Worm (Caenorhabditis elegans) whole organism, young adult: ENCODE measurements around the gene Y57A10A.5.

Experiments used
- B0035.1 ChIP-seq: sonication (generic microtip); optimal IDR thresholded peaks from 2 replicates; lab custom pipeline; 2016; ENCODE audit warnings: missing genetic modification characterization, mild to moderate bottlenecking, missing compliant biosample characterization, missing genotype, missing genetic modification reagents
- B0336.3 ChIP-seq: fragments of 200-800 bp; sonication (Bioruptor generic); IDR thresholded peaks from 2 replicates; pipeline ENCODE4 v1.3.6; 2022; ENCODE audit warnings: missing genetic modification characterization, missing compliant biosample characterization
- C06A6.2 ChIP-seq: fragments of 200-800 bp; sonication (Bioruptor generic); conservative IDR thresholded peaks from 2 replicates; pipeline ENCODE4 v1.3.6; 2022; ENCODE audit warnings: missing genetic modification characterization, missing compliant biosample characterization
- C17E4.6 ChIP-seq: fragments of 200-800 bp; sonication (Bioruptor generic); IDR thresholded peaks from 2 replicates; pipeline ENCODE4 v1.3.6; 2022; ENCODE audit warnings: missing genetic modification reagents, missing genetic modification characterization, missing compliant biosample characterization
- D2030.7 ChIP-seq: fragments of 200-800 bp; sonication (Bioruptor generic); IDR thresholded peaks from 2 replicates; pipeline ENCODE4 v1.3.6; 2022; ENCODE audit warnings: missing genetic modification reagents, missing genetic modification characterization, missing compliant biosample characterization
- F49E8.2 ChIP-seq: sonication (generic microtip); optimal IDR thresholded peaks from 3 replicates; lab custom pipeline; 2017; ENCODE audit warnings: missing genetic modification characterization, mild to moderate bottlenecking, missing compliant biosample characterization, antibody characterized with exemption, moderate library complexity; ENCODE audit not compliant: insufficient read depth
- F55B11.4 ChIP-seq: sonication (generic microtip); optimal IDR thresholded peaks from 2 replicates; lab custom pipeline; 2016; ENCODE audit warnings: missing compliant biosample characterization, missing genetic modification characterization, borderline replicate concordance; ENCODE audit not compliant: insufficient read depth
- T07F8.4 ChIP-seq: sonication (generic microtip); optimal IDR thresholded peaks from 2 replicates; lab custom pipeline; 2016; ENCODE audit warnings: mild to moderate bottlenecking, missing genetic modification characterization, moderate library complexity, missing compliant biosample characterization
- Y79H2A.3 ChIP-seq: fragments of 200-800 bp; sonication (Bioruptor generic); conservative IDR thresholded peaks from 2 replicates; pipeline ENCODE4 v1.3.6; 2022; ENCODE audit warnings: missing genetic modification reagents, missing genetic modification characterization, missing compliant biosample characterization
- ama-1 ChIP-seq, 3 experiments: fragments of 150-350 bp in 1 of 3; sonication (generic microtip) in 2 of 3; optimal IDR thresholded peaks; 2 replicates each; lab custom pipeline; 2014 to 2018; ENCODE audit warnings: missing biosample characterization in 2 of 3, missing genetic modification characterization in 2 of 3, missing genetic modification reagents in 2 of 3
- atf-7 ChIP-seq: sonication (generic microtip); optimal IDR thresholded peaks from 2 replicates; lab custom pipeline; 2017; ENCODE audit warnings: mild to moderate bottlenecking, missing genetic modification characterization, missing compliant biosample characterization
- attf-3 ChIP-seq: fragments of 200-800 bp; sonication (Bioruptor generic); conservative IDR thresholded peaks from 2 replicates; pipeline ENCODE4 v1.3.6; 2022; ENCODE audit warnings: missing genetic modification reagents, missing genetic modification characterization, missing compliant biosample characterization
- cebp-1 ChIP-seq, 2 experiments: fragments of 200-800 bp in 1 of 2; sonication (Bioruptor generic) in 1 of 2; sonication (generic microtip) in 1 of 2; IDR thresholded peaks in 1 of 2; optimal IDR thresholded peaks in 1 of 2; 2 replicates each; pipeline versions ENCODE4 v1.3.6 to Lab custom; 2017 to 2022; ENCODE audit warnings: missing compliant biosample characterization in 2 of 2, missing genetic modification characterization in 2 of 2, mild to moderate bottlenecking in 1 of 2, missing genetic modification reagents in 1 of 2, moderate library complexity in 1 of 2
- ceh-79 ChIP-seq: sonication (generic microtip); optimal IDR thresholded peaks from 2 replicates; lab custom pipeline; 2017; ENCODE audit warnings: mild to moderate bottlenecking, missing genetic modification characterization, missing compliant biosample characterization
- chd-7 ChIP-seq: sonication (generic microtip); optimal IDR thresholded peaks from 2 replicates; lab custom pipeline; 2016; ENCODE audit warnings: mild to moderate bottlenecking, missing genetic modification characterization, moderate library complexity, missing compliant biosample characterization
- efl-1 ChIP-seq: fragments of 150-350 bp; optimal IDR thresholded peaks from 2 replicates; lab custom pipeline; 2014; ENCODE audit warnings: missing biosample characterization, missing genetic modification reagents, missing genetic modification characterization
- egrh-3 ChIP-seq: fragments of 200-800 bp; sonication (Bioruptor generic); IDR thresholded peaks from 2 replicates; pipeline ENCODE4 v1.3.6; 2022; ENCODE audit warnings: missing genetic modification reagents, missing genetic modification characterization, missing compliant biosample characterization
- him-1 ChIP-seq: sonication (generic microtip); optimal IDR thresholded peaks from 2 replicates; lab custom pipeline; 2016; ENCODE audit warnings: missing genotype, missing genetic modification reagents, missing genetic modification characterization, missing compliant biosample characterization
- hlh-26 ChIP-seq: fragments of 200-800 bp; sonication (Bioruptor generic); conservative IDR thresholded peaks from 2 replicates; pipeline ENCODE4 v1.3.6; 2022; ENCODE audit warnings: missing genetic modification reagents, missing genetic modification characterization, missing compliant biosample characterization
- let-607 ChIP-seq, 2 experiments: fragments of 200-800 bp in 1 of 2; sonication (Bioruptor generic) in 1 of 2; sonication (generic microtip) in 1 of 2; optimal IDR thresholded peaks; 2 replicates each; lab custom pipeline; 2016 to 2018; ENCODE audit warnings: mild to moderate bottlenecking in 2 of 2, missing compliant biosample characterization in 2 of 2, missing genetic modification characterization in 2 of 2, moderate library complexity in 2 of 2, missing genotype in 1 of 2
- lir-1 ChIP-seq: fragments of 200-800 bp; sonication (Bioruptor generic); conservative IDR thresholded peaks from 2 replicates; pipeline ENCODE4 v1.3.6; 2022; ENCODE audit warnings: missing genetic modification reagents, missing genetic modification characterization, missing compliant biosample characterization
- mxl-1 ChIP-seq: sonication (generic microtip); optimal IDR thresholded peaks from 2 replicates; lab custom pipeline; 2016; ENCODE audit warnings: missing genetic modification characterization, missing compliant biosample characterization
- nhr-80 ChIP-seq: sonication (generic microtip); optimal IDR thresholded peaks from 2 replicates; lab custom pipeline; 2016; ENCODE audit warnings: missing genetic modification characterization, missing compliant biosample characterization
- rec-8 ChIP-seq, 2 experiments: sonication (generic microtip); optimal IDR thresholded peaks; 2 replicates each; lab custom pipeline; 2016; ENCODE audit warnings: mild to moderate bottlenecking in 2 of 2, missing genetic modification characterization in 2 of 2, missing genetic modification reagents in 2 of 2, missing genotype in 2 of 2, missing biosample characterization in 1 of 2, missing compliant biosample characterization in 1 of 2, moderate library complexity in 1 of 2
- repo-1 ChIP-seq: sonication (generic microtip); optimal IDR thresholded peaks from 2 replicates; lab custom pipeline; 2017; ENCODE audit warnings: mild to moderate bottlenecking, missing genetic modification characterization, missing compliant biosample characterization
- sdz-38 ChIP-seq: sonication (generic microtip); optimal IDR thresholded peaks from 2 replicates; lab custom pipeline; 2016; ENCODE audit warnings: missing genotype, missing genetic modification characterization, missing compliant biosample characterization
- snpc-4 ChIP-seq, 5 experiments: fragments of 150-350 bp in 1 of 5; sonication (generic microtip) in 4 of 5; optimal IDR thresholded peaks; 2 replicates each; lab custom pipeline; 2014 to 2018; ENCODE audit warnings: missing genetic modification characterization in 5 of 5, missing biosample characterization in 3 of 5, antibody characterized with exemption in 2 of 5, mild to moderate bottlenecking in 2 of 5, missing compliant biosample characterization in 2 of 5, missing genotype in 2 of 5, moderate library complexity in 2 of 5, missing genetic modification reagents in 1 of 5
- tbx-9 ChIP-seq: sonication (generic microtip); optimal IDR thresholded peaks from 2 replicates; lab custom pipeline; 2016; ENCODE audit warnings: borderline replicate concordance, missing genetic modification characterization, inconsistent platforms, missing compliant biosample characterization
- unc-62 ChIP-seq: fragments of 150-350 bp; optimal IDR thresholded peaks from 2 replicates; lab custom pipeline; 2014; ENCODE audit warnings: missing biosample characterization, missing genetic modification reagents, missing genetic modification characterization
- zfh-2 ChIP-seq: fragments of 200-800 bp; sonication (Bioruptor generic); conservative IDR thresholded peaks from 2 replicates; pipeline ENCODE4 v1.3.6; 2022; ENCODE audit warnings: missing genetic modification reagents, missing genetic modification characterization, missing compliant biosample characterization

Gene Y57A10A.5

ce11 chrII:12172273-12172672 lies 18.0 kb downstream of the Y57A10A.5 start, which contains the start of gene rol-1:
rol-1 (plus strand) TSS chrII:12172573.
- no peak for TF ChIP-seq C17E4.6 (GFP tag; lab: Robert Waterston, UW)
- no peak for TF ChIP-seq C06A6.2
- no peak for TF ChIP-seq B0336.3
- TF ChIP-seq, all 124 proteins: peak for 0

- TF ChIP-seq egrh-3 (GFP tag; lab: Robert Waterston, UW) (peak; percentile 91), tbx-9 (no peak), zfh-2 (GFP tag; lab: Robert Waterston, UW) (peak; percentile 93)
These were observed 21.1 kb downstream of the Y57A10A.5 start for ce11 chrII:12175398-12175797.

- TF ChIP-seq him-1 (tag; lab: Kevin White, UChicago) (peak; percentile 70), ceh-79 (tag; lab: Kevin White, UChicago) (no peak), lir-1 (GFP tag; lab: Robert Waterston, UW) (no peak)
These were observed 22.2 kb downstream of the Y57A10A.5 start for ce11 chrII:12176521-12176920.

ce11 chrII:12184857-12185256 lies 30.6 kb downstream of the Y57A10A.5 start, which contains the start of gene Y57A10A.13:
Y57A10A.13 (minus strand) TSS chrII:12184902.
- TF ChIP-seq efl-1 (GFP tag; lab: Kevin White, UChicago), result peak; percentile 43
- no peak for TF ChIP-seq ama-1 (optimal IDR thresholded peaks at IDR 0.05; lab: Kevin White, UChicago)
- no peak for TF ChIP-seq ama-1 (GFP tag; optimal IDR thresholded peaks at IDR 0.05; lab: Kevin White, UChicago)
- no peak for TF ChIP-seq F55B11.4 (tag; lab: Kevin White, UChicago)
- TF ChIP-seq mxl-1 (tag; lab: Kevin White, UChicago), result no peak
- TF ChIP-seq D2030.7 (GFP tag; lab: Robert Waterston, UW), result no peak
- peak; percentile 84 for TF ChIP-seq attf-3 (GFP tag; lab: Robert Waterston, UW)
- no peak for TF ChIP-seq snpc-4 (GFP tag; optimal IDR thresholded peaks at IDR 0.05; lab: Kevin White, UChicago)
- no peak for TF ChIP-seq snpc-4 (tag; optimal IDR thresholded peaks at IDR 0.05; lab: Kevin White, UChicago)

- TF ChIP-seq rec-8 (tag; optimal IDR thresholded peaks at IDR 0.05; lab: Kevin White, UChicago) (no peak), atf-7 (tag; lab: Kevin White, UChicago) (peak; percentile 34), let-607 (tag; optimal IDR thresholded peaks at IDR 0.05; lab: Kevin White, UChicago) (peak in 1 of 2 experiments; percentile 57), unc-62 (GFP tag; lab: Kevin White, UChicago) (peak; percentile 79), cebp-1 (GFP tag; IDR thresholded peaks at IDR 0.05; lab: Robert Waterston, UW) (no peak), cebp-1 (tag; optimal IDR thresholded peaks at IDR 0.05; lab: Kevin White, UChicago) (peak; percentile 15), nhr-80 (tag; lab: Kevin White, UChicago) (peak; percentile 78)
These were observed 31.4 kb downstream of the Y57A10A.5 start, which contains the start of gene Y57A10A.14 for ce11 chrII:12185710-12186109. Y57A10A.14 (plus strand) TSS chrII:12185937.

ce11 chrII:12186726-12187125 lies 32.4 kb downstream of the Y57A10A.5 start:
- TF ChIP-seq hlh-26 (GFP tag; lab: Robert Waterston, UW) (no peak), repo-1 (no peak), chd-7 (tag; lab: Kevin White, UChicago) (no peak), F49E8.2 (tag; lab: Kevin White, UChicago) (no peak), Y79H2A.3 (GFP tag; lab: Robert Waterston, UW) (no peak), B0035.1 (no peak), sdz-38 (no peak), nhr-80 (tag; lab: Kevin White, UChicago) (no peak), T07F8.4 (tag; lab: Kevin White, UChicago) (no peak)
